Worm (Caenorhabditis elegans) whole organism, L4 larva: ENCODE data around the gene vars-1.

ENCODE experiments used
- F37D6.2 ChIP-seq: sonication (generic microtip); optimal IDR thresholded peaks from 2 replicates; lab custom pipeline; 2016; ENCODE audit warnings: mild to moderate bottlenecking, missing genetic modification characterization, missing compliant biosample characterization
- F44E2.7 ChIP-seq: fragments of 200-800 bp; sonication (Bioruptor generic); IDR thresholded peaks from 2 replicates; pipeline ENCODE4 v2.1.2; 2022; ENCODE audit warnings: missing genetic modification characterization, missing compliant biosample characterization
- F49E8.2 ChIP-seq: sonication (generic microtip); optimal IDR thresholded peaks from 2 replicates; lab custom pipeline; 2016; ENCODE audit warnings: missing compliant biosample characterization, mild to moderate bottlenecking, missing genetic modification characterization, borderline replicate concordance
- T20F7.1 ChIP-seq: fragments of 200-800 bp; sonication (Bioruptor generic); optimal IDR thresholded peaks from 2 replicates; lab custom pipeline; 2018; ENCODE audit warnings: mild to moderate bottlenecking, missing genetic modification characterization, missing compliant biosample characterization
- ZK546.5 ChIP-seq, 2 experiments: sonication (generic microtip); optimal IDR thresholded peaks; 2 replicates each; lab custom pipeline; 2017; ENCODE audit warnings: missing biosample characterization in 2 of 2, missing genetic modification characterization in 2 of 2
- ceh-28 ChIP-seq: fragments of 150-350 bp; optimal IDR thresholded peaks from 2 replicates; lab custom pipeline; 2014; ENCODE audit warnings: missing biosample characterization, missing genetic modification reagents, missing genetic modification characterization
- ceh-32 ChIP-seq: sonication (generic microtip); optimal IDR thresholded peaks from 2 replicates; lab custom pipeline; 2016; ENCODE audit warnings: mild to moderate bottlenecking, missing genetic modification characterization, missing compliant biosample characterization; ENCODE audit not compliant: poor library complexity
- ceh-44 ChIP-seq: fragments of 200-800 bp; sonication (Bioruptor generic); IDR thresholded peaks from 2 replicates; pipeline ENCODE4 v1.3.6; 2022; ENCODE audit warnings: missing genetic modification reagents, missing genetic modification characterization, missing compliant biosample characterization
- ctbp-1 ChIP-seq: fragments of 200-800 bp; sonication (Bioruptor generic); IDR thresholded peaks from 2 replicates; pipeline ENCODE4 v1.3.6; 2022; ENCODE audit warnings: missing genetic modification reagents, missing genetic modification characterization, missing compliant biosample characterization
- daf-12 ChIP-seq: fragments of 150-350 bp; optimal IDR thresholded peaks from 2 replicates; lab custom pipeline; 2014; ENCODE audit warnings: missing biosample characterization, missing genetic modification reagents, missing genetic modification characterization
- daf-16 ChIP-seq, 3 experiments: sonication (generic microtip); optimal IDR thresholded peaks; 2 replicates each; lab custom pipeline; 2016 to 2017; ENCODE audit warnings: missing genetic modification characterization in 3 of 3, missing genetic modification reagents in 3 of 3, mild to moderate bottlenecking in 2 of 3, missing compliant biosample characterization in 2 of 3, missing biosample characterization in 1 of 3, moderate library complexity in 1 of 3
- daf-19 ChIP-seq: fragments of 200-800 bp; sonication (Bioruptor generic); conservative IDR thresholded peaks from 2 replicates; pipeline ENCODE4 v1.3.6; 2022; ENCODE audit warnings: missing genetic modification characterization, missing compliant biosample characterization
- dmd-6 ChIP-seq: fragments of 200-800 bp; sonication (Bioruptor generic); IDR thresholded peaks from 2 replicates; pipeline ENCODE4 v1.3.6; 2022; ENCODE audit warnings: missing genetic modification reagents, missing genetic modification characterization, missing compliant biosample characterization
- dmd-9 ChIP-seq: fragments of 200-800 bp; sonication (Bioruptor generic); IDR thresholded peaks from 2 replicates; pipeline ENCODE4 v1.3.6; 2022; ENCODE audit warnings: missing genetic modification reagents, missing genetic modification characterization, missing compliant biosample characterization
- dve-1 ChIP-seq: sonication (generic microtip); optimal IDR thresholded peaks from 2 replicates; lab custom pipeline; 2017; ENCODE audit warnings: antibody characterized with exemption, mild to moderate bottlenecking, missing genetic modification characterization, missing compliant biosample characterization; ENCODE audit not compliant: insufficient read depth
- egl-27 ChIP-seq: sonication (generic microtip); optimal IDR thresholded peaks from 3 replicates; lab custom pipeline; 2017; ENCODE audit warnings: missing biosample characterization, missing genetic modification reagents, missing genetic modification characterization
- lim-7 ChIP-seq: fragments of 200-800 bp; sonication (Bioruptor generic); IDR thresholded peaks from 2 replicates; pipeline ENCODE4 v1.3.6; 2022; ENCODE audit warnings: missing genetic modification characterization, missing compliant biosample characterization
- lin-15B ChIP-seq: fragments of 150-350 bp; sonication (generic microtip); optimal IDR thresholded peaks from 3 replicates; lab custom pipeline; 2014; ENCODE audit warnings: missing biosample characterization, missing genetic modification characterization
- lin-29 ChIP-seq: fragments of 200-800 bp; sonication (Bioruptor generic); IDR thresholded peaks from 2 replicates; pipeline ENCODE4 v1.3.6; 2022; ENCODE audit warnings: missing genetic modification reagents, missing genetic modification characterization, missing compliant biosample characterization
- lin-38 ChIP-seq: fragments of 200-800 bp; sonication (Bioruptor generic); IDR thresholded peaks from 2 replicates; pipeline ENCODE4 v1.3.6; 2022; ENCODE audit warnings: missing genetic modification reagents, missing genetic modification characterization, missing compliant biosample characterization
- madf-9 ChIP-seq: fragments of 200-800 bp; sonication (Bioruptor generic); conservative IDR thresholded peaks from 2 replicates; pipeline ENCODE4 v1.3.6; 2022; ENCODE audit warnings: missing genetic modification reagents, missing genetic modification characterization, missing compliant biosample characterization
- mep-1 ChIP-seq: fragments of 150-350 bp; sonication (generic microtip); optimal IDR thresholded peaks from 3 replicates; lab custom pipeline; 2014; ENCODE audit warnings: missing biosample characterization, missing genetic modification characterization
- mes-2 ChIP-seq: sonication (generic microtip); optimal IDR thresholded peaks from 2 replicates; lab custom pipeline; 2016; ENCODE audit warnings: missing genotype, mild to moderate bottlenecking, missing genetic modification characterization, missing compliant biosample characterization; ENCODE audit not compliant: poor library complexity, severe bottlenecking
- mxl-3 ChIP-seq: fragments of 200-800 bp; sonication (Bioruptor generic); optimal IDR thresholded peaks from 2 replicates; lab custom pipeline; 2018; ENCODE audit warnings: mild to moderate bottlenecking, missing genetic modification characterization, missing compliant biosample characterization
- nhr-237 ChIP-seq: sonication (generic microtip); optimal IDR thresholded peaks from 2 replicates; lab custom pipeline; 2017; ENCODE audit warnings: missing biosample characterization, missing genetic modification characterization
- nhr-28 ChIP-seq: fragments of 150-350 bp; optimal IDR thresholded peaks from 2 replicates; lab custom pipeline; 2014; ENCODE audit warnings: missing biosample characterization, missing genetic modification characterization
- nhr-41 ChIP-seq: fragments of 200-800 bp; sonication (Bioruptor generic); IDR thresholded peaks from 2 replicates; pipeline ENCODE4 v1.3.6; 2022; ENCODE audit warnings: missing genetic modification reagents, missing genetic modification characterization, missing compliant biosample characterization
- nhr-42 ChIP-seq: fragments of 200-800 bp; sonication (Bioruptor generic); IDR thresholded peaks from 2 replicates; pipeline ENCODE4 v1.3.6; 2022; ENCODE audit warnings: missing genetic modification characterization, missing compliant biosample characterization
- nhr-77 ChIP-seq: fragments of 150-350 bp; optimal IDR thresholded peaks from 2 replicates; lab custom pipeline; 2014; ENCODE audit warnings: missing biosample characterization, missing genetic modification characterization
- php-3 ChIP-seq: fragments of 200-800 bp; sonication (Bioruptor generic); IDR thresholded peaks from 2 replicates; pipeline ENCODE4 v1.3.6; 2022; ENCODE audit warnings: missing genetic modification reagents, missing genetic modification characterization, missing compliant biosample characterization
- pqm-1 ChIP-seq: sonication (generic microtip); optimal IDR thresholded peaks from 2 replicates; lab custom pipeline; 2017; ENCODE audit warnings: missing biosample characterization, missing genetic modification characterization
- rbr-2 ChIP-seq: sonication (generic microtip); optimal IDR thresholded peaks from 2 replicates; lab custom pipeline; 2016; ENCODE audit warnings: missing genotype, missing genetic modification characterization, missing compliant biosample characterization
- saeg-2 ChIP-seq: fragments of 200-800 bp; sonication (Bioruptor generic); IDR thresholded peaks from 2 replicates; pipeline ENCODE4 v1.3.6; 2022; ENCODE audit warnings: missing genetic modification reagents, missing genetic modification characterization, missing compliant biosample characterization
- spr-1 ChIP-seq: sonication (generic microtip); optimal IDR thresholded peaks from 2 replicates; lab custom pipeline; 2016; ENCODE audit warnings: mild to moderate bottlenecking, missing genetic modification characterization, missing compliant biosample characterization
- tag-97 ChIP-seq: fragments of 200-800 bp; sonication (Bioruptor generic); IDR thresholded peaks from 2 replicates; pipeline ENCODE4 v1.3.6; 2022; ENCODE audit warnings: missing genetic modification characterization, missing compliant biosample characterization
- unc-39 ChIP-seq: sonication (generic microtip); optimal IDR thresholded peaks from 2 replicates; lab custom pipeline; 2017; ENCODE audit warnings: missing biosample characterization, missing genetic modification characterization
- unc-62 ChIP-seq, 3 experiments: fragments of 150-350 bp in 1 of 3; sonication (generic microtip); optimal IDR thresholded peaks in 2 of 3; peaks in 1 of 3; 1 replicate in 1 of 3; 2 replicates in 2 of 3; lab custom pipeline; 2014 to 2017; ENCODE audit warnings: missing biosample characterization in 3 of 3, missing genetic modification characterization in 3 of 3, missing genetic modification reagents in 3 of 3, missing genotype in 1 of 3
- vab-7 ChIP-seq: fragments of 200-800 bp; sonication (Bioruptor generic); IDR thresholded peaks from 2 replicates; pipeline ENCODE4 v1.3.6; 2022; ENCODE audit warnings: missing genetic modification reagents, missing genetic modification characterization, missing compliant biosample characterization
- zag-1 ChIP-seq: fragments of 150-350 bp; optimal IDR thresholded peaks from 2 replicates; lab custom pipeline; 2014; ENCODE audit warnings: missing biosample characterization, missing genetic modification characterization
- zfp-2 ChIP-seq: sonication (generic microtip); optimal IDR thresholded peaks from 2 replicates; lab custom pipeline; 2016; ENCODE audit warnings: mild to moderate bottlenecking, missing genetic modification characterization, missing compliant biosample characterization
- ztf-11 ChIP-seq: fragments of 150-350 bp; optimal IDR thresholded peaks from 2 replicates; lab custom pipeline; 2014; ENCODE audit warnings: missing biosample characterization, missing genetic modification characterization

The vars-1 gene

DNA sequence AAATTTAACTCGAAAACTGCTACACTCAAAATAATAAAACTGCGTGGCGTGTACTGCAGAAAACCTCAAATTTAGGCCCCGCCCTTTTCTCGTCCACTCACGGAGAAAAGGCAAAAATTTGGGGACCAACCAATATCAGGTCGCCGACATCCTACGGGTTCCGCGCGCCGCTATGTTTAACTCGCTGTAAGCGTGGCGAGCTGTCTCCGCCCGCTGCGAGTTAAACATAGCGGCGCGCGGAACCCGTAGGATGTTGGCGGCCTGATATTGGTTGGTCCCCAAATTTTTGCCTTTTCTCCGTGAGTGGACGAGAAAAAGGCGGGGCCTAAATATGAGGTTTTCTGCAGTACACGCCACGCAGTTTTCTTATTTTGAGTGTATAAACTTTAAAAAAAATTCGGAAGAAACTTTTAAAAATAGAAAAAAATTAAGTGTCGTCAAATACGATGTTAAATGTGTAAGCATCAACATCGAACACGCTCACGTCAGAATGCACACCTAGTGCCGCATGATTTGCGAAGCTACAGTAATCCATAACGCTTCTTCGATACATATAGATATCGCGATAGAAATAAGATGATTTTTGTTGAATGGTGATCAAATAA is 16.4 kb upstream of the vars-1 start:
- TF ChIP-seq F49E8.2 (tag; lab: Kevin White, UChicago) (peak; percentile 40), lin-38 (GFP tag; lab: Robert Waterston, UW) (0 out of 2 replicates have a peak, but pooled peaks have one; percentile 21), lim-7 (GFP tag; lab: Robert Waterston, UW) (0 out of 2 replicates have a peak, but pooled peaks have one; percentile 6)
- TF ChIP-seq, all 104 proteins: peak for 3; not testable (repeated sequence) for 101

- TF ChIP-seq unc-62 (GFP tag; optimal IDR thresholded peaks at IDR 0.05 in 1 of 2; lab: Kevin White, UChicago) (no peak), unc-62 (tag; optimal IDR thresholded peaks at IDR 0.05; lab: Kevin White, UChicago) (no peak), mep-1 (peak; percentile 4), T20F7.1 (GFP tag; lab: Kevin White, UChicago) (no peak), egl-27 (tag; lab: Kevin White, UChicago) (no peak), daf-12 (tag; lab: Kevin White, UChicago) (no peak), lin-29 (no peak), spr-1 (tag; lab: Kevin White, UChicago) (no peak), ceh-28 (tag; lab: Kevin White, UChicago) (no peak), zag-1 (tag; lab: Kevin White, UChicago) (no peak), F37D6.2 (tag; lab: Kevin White, UChicago) (no peak), ZK546.5 (tag; optimal IDR thresholded peaks at IDR 0.05; lab: Kevin White, UChicago) (no peak), nhr-77 (tag; lab: Kevin White, UChicago) (no peak), rbr-2 (no peak), dmd-9 (GFP tag; lab: Robert Waterston, UW) (no peak), nhr-41 (GFP tag; lab: Robert Waterston, UW) (no peak), unc-39 (no peak), lin-15B (tag; lab: Kevin White, UChicago) (no peak), nhr-42 (GFP tag; lab: Robert Waterston, UW) (no peak), mxl-3 (no peak), nhr-237 (tag; lab: Kevin White, UChicago) (no peak), ctbp-1 (no peak), daf-16 (GFP tag; optimal IDR thresholded peaks at IDR 0.05; lab: Kevin White, UChicago) (no peak), daf-16 (tag; optimal IDR thresholded peaks at IDR 0.05; lab: Kevin White, UChicago) (peak; percentile 40), zfp-2 (tag; lab: Kevin White, UChicago) (no peak), php-3 (GFP tag; lab: Robert Waterston, UW) (no peak), vab-7 (GFP tag; lab: Robert Waterston, UW) (no peak), mes-2 (peak; percentile 8), ztf-11 (tag; lab: Kevin White, UChicago) (no peak), ceh-44 (no peak), saeg-2 (GFP tag; lab: Robert Waterston, UW) (no peak), F44E2.7 (GFP tag; lab: Robert Waterston, UW) (no peak), ceh-32 (tag; lab: Kevin White, UChicago) (no peak), tag-97 (no peak), dve-1 (tag; lab: Kevin White, UChicago) (peak; percentile 15), dmd-6 (GFP tag; lab: Robert Waterston, UW) (peak; percentile 23), pqm-1 (tag; lab: Kevin White, UChicago) (peak; percentile 84), daf-19 (GFP tag; lab: Robert Waterston, UW) (no peak), F49E8.2 (tag; lab: Kevin White, UChicago) (no peak), nhr-28 (tag; lab: Kevin White, UChicago) (peak; percentile 59), madf-9 (GFP tag; lab: Robert Waterston, UW) (no peak)
These were observed 14.3 kb upstream of the vars-1 start, which contains the start of gene sptl-2 for ce11 chrV:8016928-8017327. Gene sptl-2, plus strand, starts transcription at chrV:8017207.
